Fruit fly (Drosophila melanogaster): Measurements from ENCODE around the gene CG18249.

CG18249 gene

dm6 chr3R:8243720-8244119 is 23.8 kb downstream of the CG18249 start, which contains the start of the genes CG9636, CG18749 and CG33722 (continued):
- TF ChIP-seq wdn (GFP tag; IDR thresholded peaks at IDR 0.05) (no peak), CG18764 (GFP tag; optimal IDR thresholded peaks at IDR 0.05) (peak; percentile 65), pum (GFP tag; optimal IDR thresholded peaks at IDR 0.05) (no peak), gsb (GFP tag; IDR thresholded peaks at IDR 0.05) (no peak)

dm6 chr3R:8248138-8248537 is 28.2 kb downstream of the CG18249 start, which contains the start of gene CG15864:
Gene CG15864, plus strand, starts transcription at chr3R:8248438.
- no peak for TF ChIP-seq Dad (GFP tag; optimal IDR thresholded peaks at IDR 0.05)
- no peak for TF ChIP-seq pzg (GFP tag; optimal IDR thresholded peaks at IDR 0.05)
- no peak for TF ChIP-seq Mad (GFP tag; optimal IDR thresholded peaks at IDR 0.05)
- TF ChIP-seq CG12744 (GFP tag; optimal IDR thresholded peaks at IDR 0.05), result no peak
- no peak for TF ChIP-seq CG6854 (GFP tag; optimal IDR thresholded peaks at IDR 0.05)
- no peak for TF ChIP-seq CG13775 (GFP tag; optimal IDR thresholded peaks at IDR 0.05)
- TF ChIP-seq CG3995 (GFP tag; optimal IDR thresholded peaks at IDR 0.05), result no peak
- TF ChIP-seq Side (GFP tag; optimal IDR thresholded peaks at IDR 0.05), result no peak
- TF ChIP-seq zf30C (GFP tag; optimal IDR thresholded peaks at IDR 0.05), result no peak
- TF ChIP-seq CG32532 (GFP tag; IDR thresholded peaks at IDR 0.05), result no peak
- TF ChIP-seq CG9932 (GFP tag; IDR thresholded peaks at IDR 0.05), result no peak

dm6 chr3R:8250166-8250733 is 30.3 kb downstream of the CG18249 start, which contains the start of gene mtg:
Gene mtg, plus strand, starts transcription at chr3R:8250497.
- TF ChIP-seq CG13287 (GFP tag; IDR thresholded peaks at IDR 0.05; ENCODE audit: partially characterized antibody) (0 out of 2 replicates have a peak, but pooled peaks have one; percentile 11), CG33557 (GFP tag; optimal IDR thresholded peaks at IDR 0.05) (no peak), CG11504 (tag; optimal IDR thresholded peaks at IDR 0.05) (peak; percentile 59), seq (GFP tag; IDR thresholded peaks at IDR 0.05) (no peak), sens (GFP tag) (peak; percentile 16), Sox102F (GFP tag; optimal IDR thresholded peaks at IDR 0.05) (no peak), Jarid2 (GFP tag; optimal IDR thresholded peaks at IDR 0.05) (peak; percentile 65), bowl (GFP tag; IDR thresholded peaks at IDR 0.05) (peak; percentile 17; the same call in 1 of the 2 replicates), CG4404 (GFP tag; IDR thresholded peaks at IDR 0.05) (no peak), CG34422 (GFP tag; IDR thresholded peaks at IDR 0.05) (peak; percentile 18; the same call in 1 of the 3 replicates), E2f1 (GFP tag; IDR thresholded peaks at IDR 0.05) (0 out of 2 replicates have a peak, but pooled peaks have one; percentile 23), Trl (optimal IDR thresholded peaks at IDR 0.05) (peak in 1 of 2 experiments; percentile 20), Trl (GFP tag; optimal IDR thresholded peaks at IDR 0.05) (no peak), CG1529 (GFP tag; optimal IDR thresholded peaks at IDR 0.05) (peak; percentile 69), vvl (GFP tag; IDR thresholded peaks at IDR 0.05) (0 out of 2 replicates have a peak, but pooled peaks have one; percentile 10), CG8290 (GFP tag; optimal IDR thresholded peaks at IDR 0.05) (no peak), CG8290 (tag; optimal IDR thresholded peaks at IDR 0.05) (peak in 1 of 2 experiments; percentile 15), Deaf1 (tag; optimal IDR thresholded peaks at IDR 0.05) (peak; percentile 95), chinmo (GFP tag; IDR thresholded peaks at IDR 0.05; ENCODE audit: partially characterized antibody) (0 out of 4 replicates have a peak, but pooled peaks have one; percentile 35)

dm6 chr3R:8251532-8251931 is 31.6 kb downstream of the CG18249 start:
- peak; percentile 95 for TF ChIP-seq CG15479 (GFP tag; optimal IDR thresholded peaks at IDR 0.05)
- peak; percentile 19 for TF ChIP-seq pros (GFP tag; optimal IDR thresholded peaks at IDR 0.05)
- no peak for TF ChIP-seq CG9437 (GFP tag; optimal IDR thresholded peaks at IDR 0.05)
- 0 out of 2 replicates have a peak, but pooled peaks have one; percentile 12 for TF ChIP-seq onecut (GFP tag; IDR thresholded peaks at IDR 0.05)
- TF ChIP-seq tio (GFP tag; optimal IDR thresholded peaks at IDR 0.05), result no peak
- TF ChIP-seq CG14710 (tag; optimal IDR thresholded peaks at IDR 0.05), result peak; percentile 14
- TF ChIP-seq sc (optimal IDR thresholded peaks at IDR 0.05), result no peak
- no peak for TF ChIP-seq sc (GFP tag; optimal IDR thresholded peaks at IDR 0.05)
- TF ChIP-seq pan (optimal IDR thresholded peaks at IDR 0.05), result no peak
- TF ChIP-seq pan (GFP tag; optimal IDR thresholded peaks at IDR 0.05 in 1 of 2, IDR thresholded peaks at IDR 0.05 in 1 of 2), result peak in 1 of 2 experiments; percentile 4
- TF ChIP-seq Hr78 (GFP tag; optimal IDR thresholded peaks at IDR 0.05), result no peak
- no peak for TF ChIP-seq CG14860 (GFP tag; IDR thresholded peaks at IDR 0.05; ENCODE audit: partially characterized antibody)
- TF ChIP-seq dimm (GFP tag; IDR thresholded peaks at IDR 0.05), result no peak
- TF ChIP-seq CG3995 (GFP tag; optimal IDR thresholded peaks at IDR 0.05), result no peak
- TF ChIP-seq CG31441 (GFP tag; IDR thresholded peaks at IDR 0.05), result no peak
